Worm (Caenorhabditis elegans) whole organism, L4 larva: Measurements from ENCODE around the gene F49C5.7.

ENCODE experiments used
- T20F7.1 ChIP-seq: fragments of 200-800 bp; sonication (Bioruptor generic); optimal IDR thresholded peaks from 2 replicates; lab custom pipeline; 2018; ENCODE audit warnings: mild to moderate bottlenecking, missing genetic modification characterization, missing compliant biosample characterization
- ama-1 ChIP-seq: fragments of 150-350 bp; optimal IDR thresholded peaks from 2 replicates; lab custom pipeline; 2014; ENCODE audit warnings: inconsistent platforms, mixed read lengths
- daf-19 ChIP-seq: fragments of 200-800 bp; sonication (Bioruptor generic); conservative IDR thresholded peaks from 2 replicates; pipeline ENCODE4 v1.3.6; 2022; ENCODE audit warnings: missing genetic modification characterization, missing compliant biosample characterization
- dmd-6 ChIP-seq: fragments of 200-800 bp; sonication (Bioruptor generic); IDR thresholded peaks from 2 replicates; pipeline ENCODE4 v1.3.6; 2022; ENCODE audit warnings: missing genetic modification reagents, missing genetic modification characterization, missing compliant biosample characterization
- jun-1 ChIP-seq: fragments of 150-350 bp; optimal IDR thresholded peaks from 2 replicates; lab custom pipeline; 2014; ENCODE audit warnings: missing biosample characterization, missing genetic modification reagents, missing genetic modification characterization
- mep-1 ChIP-seq: fragments of 150-350 bp; sonication (generic microtip); optimal IDR thresholded peaks from 3 replicates; lab custom pipeline; 2014; ENCODE audit warnings: missing biosample characterization, missing genetic modification characterization
- nhr-10 ChIP-seq: fragments of 150-350 bp; optimal IDR thresholded peaks from 2 replicates; lab custom pipeline; 2014; ENCODE audit warnings: missing biosample characterization, missing genetic modification characterization
- nhr-237 ChIP-seq: sonication (generic microtip); optimal IDR thresholded peaks from 2 replicates; lab custom pipeline; 2017; ENCODE audit warnings: missing biosample characterization, missing genetic modification characterization
- snpc-1.2 ChIP-seq: fragments of 200-800 bp; sonication (Bioruptor generic); IDR thresholded peaks from 2 replicates; pipeline ENCODE4 v1.3.6; 2022; ENCODE audit warnings: missing genetic modification reagents, missing genetic modification characterization, missing compliant biosample characterization
- snpc-4 ChIP-seq: fragments of 150-350 bp; optimal IDR thresholded peaks from 2 replicates; lab custom pipeline; 2014; ENCODE audit warnings: missing biosample characterization, missing genetic modification characterization

DNA sequence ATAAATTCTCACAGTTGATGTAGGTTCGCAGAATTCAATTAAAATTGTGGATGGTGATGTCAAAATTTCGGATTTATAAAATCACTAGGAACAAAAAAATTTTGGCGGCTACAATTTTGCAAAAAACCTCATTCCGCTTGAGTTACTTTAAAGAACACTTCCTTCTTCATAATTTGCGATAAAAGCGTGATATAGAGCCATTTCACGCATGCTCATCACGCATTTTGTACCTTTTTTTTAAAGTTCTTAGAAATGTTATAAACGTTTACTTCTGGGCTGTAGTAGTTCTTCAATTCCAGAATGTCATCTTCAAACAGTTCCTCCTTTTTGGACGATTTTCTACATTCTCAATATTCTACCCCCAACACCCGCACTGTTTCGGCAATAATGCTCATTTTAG, 38.0 kb upstream of the F49C5.7 start, which contains the start of gene srx-119:
- TF ChIP-seq T20F7.1 (GFP tag; lab: Kevin White, UChicago) (no peak), nhr-10 (tag; lab: Kevin White, UChicago) (no peak), ama-1 (lab: Kevin White, UChicago) (no peak), snpc-1.2 (GFP tag; lab: Robert Waterston, UW) (no peak), snpc-4 (no peak), daf-19 (GFP tag; lab: Robert Waterston, UW) (no peak), jun-1 (no peak), mep-1 (tag; lab: Kevin White, UChicago) (no peak), dmd-6 (GFP tag; lab: Robert Waterston, UW) (no peak), nhr-237 (tag; lab: Kevin White, UChicago) (no peak)
